Fruit fly (Drosophila melanogaster): ENCODE measurements around the gene yata.
A peak's percentile ranks its signal among the peaks of the same experiment; 100 is the strongest.

yata gene

dm6 chr3R:29799681-29800028 lies 50.6 kb downstream of the yata start:
- TF ChIP-seq ewg (GFP tag; optimal IDR thresholded peaks at IDR 0.05) = no peak
- TF ChIP-seq Dbx (GFP tag; IDR thresholded peaks at IDR 0.05) = 0 out of 3 replicates have a peak, but pooled peaks have one; percentile 4
- TF ChIP-seq B-H1 (GFP tag; IDR thresholded peaks at IDR 0.05) = no peak
- no peak for TF ChIP-seq Ets65A (GFP tag)
- TF ChIP-seq MESR4 (GFP tag; optimal IDR thresholded peaks at IDR 0.05) = peak; percentile 67
- peak; percentile 13 for TF ChIP-seq kay (GFP tag; optimal IDR thresholded peaks at IDR 0.05)
- TF ChIP-seq Poxn (GFP tag; IDR thresholded peaks at IDR 0.05) = no peak
- no peak for TF ChIP-seq amos (GFP tag; IDR thresholded peaks at IDR 0.05; ENCODE audit: partially characterized antibody)
- TF ChIP-seq CG14710 (tag; optimal IDR thresholded peaks at IDR 0.05) = peak; percentile 20
- TF ChIP-seq CG16779 (GFP tag; IDR thresholded peaks at IDR 0.05) = no peak
- TF ChIP-seq dmrt11E (tag; optimal IDR thresholded peaks at IDR 0.05) = no peak
- TF ChIP-seq vfl (GFP tag; optimal IDR thresholded peaks at IDR 0.05) = no peak
- TF ChIP-seq Med (GFP tag) = peak; percentile 17
- no peak for TF ChIP-seq cato (GFP tag; optimal IDR thresholded peaks at IDR 0.05; ENCODE audit: borderline replicate concordance)
- TF ChIP-seq CG15601 (tag; optimal IDR thresholded peaks at IDR 0.05) = no peak
- 0 out of 2 replicates have a peak, but pooled peaks have one; percentile 5 for TF ChIP-seq E2f2 (GFP tag; IDR thresholded peaks at IDR 0.05)
- TF ChIP-seq CG6689 (GFP tag; IDR thresholded peaks at IDR 0.05) = no peak
- TF ChIP-seq Neu2 (GFP tag; optimal IDR thresholded peaks at IDR 0.05; ENCODE audit: borderline replicate concordance) = no peak
- no peak for TF ChIP-seq GATAe (GFP tag; conservative IDR thresholded peaks at IDR 0.05)
- TF ChIP-seq ems (GFP tag; optimal IDR thresholded peaks at IDR 0.05) = no peak
- TF ChIP-seq CG6254 (GFP tag; optimal IDR thresholded peaks at IDR 0.05) = no peak
- TF ChIP-seq Stat92E (GFP tag; optimal IDR thresholded peaks at IDR 0.05) = no peak
- no peak for TF ChIP-seq CG11247 (GFP tag; IDR thresholded peaks at IDR 0.05)
- peak; percentile 56 for TF ChIP-seq CG4617 (GFP tag; optimal IDR thresholded peaks at IDR 0.05; ENCODE audit: borderline replicate concordance)

- TF ChIP-seq CG3995 (GFP tag; optimal IDR thresholded peaks at IDR 0.05) (peak; percentile 61), ftz-f1 (GFP tag; optimal IDR thresholded peaks at IDR 0.05) (peak; percentile 76), cwo (GFP tag; optimal IDR thresholded peaks at IDR 0.05) (no peak), Neu2 (GFP tag; optimal IDR thresholded peaks at IDR 0.05; ENCODE audit: borderline replicate concordance) (no peak), CG3838 (GFP tag; optimal IDR thresholded peaks at IDR 0.05) (no peak), trem (tag; optimal IDR thresholded peaks at IDR 0.05) (peak; percentile 55), CG1792 (GFP tag; optimal IDR thresholded peaks at IDR 0.05) (no peak), vvl (GFP tag; IDR thresholded peaks at IDR 0.05) (peak; percentile 83; the same call in 1 of the 2 replicates), CG18599 (GFP tag; optimal IDR thresholded peaks at IDR 0.05) (peak; percentile 36), BEAF-32 (GFP tag; optimal IDR thresholded peaks at IDR 0.05) (peak; percentile 92), CG4854 (GFP tag; optimal IDR thresholded peaks at IDR 0.05) (peak; percentile 24), CG17612 (GFP tag; IDR thresholded peaks at IDR 0.05) (peak; percentile 43; the same call in 1 of the 2 replicates), CTCF (GFP tag; optimal IDR thresholded peaks at IDR 0.05) (peak; percentile 19), YL-1 (GFP tag; optimal IDR thresholded peaks at IDR 0.05) (peak; percentile 94), fru (optimal IDR thresholded peaks at IDR 0.05) (no peak), bcd (GFP tag; optimal IDR thresholded peaks at IDR 0.05) (peak; percentile 70), Asciz (GFP tag; optimal IDR thresholded peaks at IDR 0.05) (no peak), corto (GFP tag; optimal IDR thresholded peaks at IDR 0.05) (no peak), CG9437 (GFP tag; optimal IDR thresholded peaks at IDR 0.05) (no peak), CG1602 (GFP tag; optimal IDR thresholded peaks at IDR 0.05) (peak; percentile 62), jumu (GFP tag; optimal IDR thresholded peaks at IDR 0.05) (peak; percentile 78), Hr51 (GFP tag; optimal IDR thresholded peaks at IDR 0.05) (peak in 1 of 2 experiments; percentile 48), CG16863 (GFP tag; optimal IDR thresholded peaks at IDR 0.05) (peak; percentile 64), hb (GFP tag; IDR thresholded peaks at IDR 0.05; ENCODE audit: partially characterized antibody) (0 out of 3 replicates have a peak, but pooled peaks have one; percentile 62), pnt (GFP tag; optimal IDR thresholded peaks at IDR 0.05) (peak; percentile 55), CG10654 (GFP tag; optimal IDR thresholded peaks at IDR 0.05) (peak; percentile 44), CG31441 (GFP tag; IDR thresholded peaks at IDR 0.05) (no peak), insv (GFP tag; optimal IDR thresholded peaks at IDR 0.05) (peak in 1 of 2 experiments; percentile 61)
Measured at dm6 chr3R:29802753-29803313, 53.8 kb downstream of the yata start, which contains the start of the genes Etfb and CG7789. Gene Etfb (minus strand): TSS chr3R:29802945. Gene CG7789 (plus strand): TSS chr3R:29803196.

Measured in whole organism, embryonic.